Worm (Caenorhabditis elegans) whole organism, L1 larva: ENCODE measurements around the gene D1044.7.

ENCODE experiments used
- blmp-1 ChIP-seq: fragments of 150-350 bp; optimal IDR thresholded peaks from 2 replicates; lab custom pipeline; 2014; ENCODE audit warnings: missing biosample characterization, missing genetic modification characterization
- egl-13 ChIP-seq: sonication (generic microtip); optimal IDR thresholded peaks from 2 replicates; lab custom pipeline; 2016; ENCODE audit warnings: missing genotype, missing genetic modification reagents, missing genetic modification characterization, missing compliant biosample characterization
- fkh-10 ChIP-seq: sonication (generic microtip); optimal IDR thresholded peaks from 2 replicates; lab custom pipeline; 2017; ENCODE audit warnings: missing biosample characterization, missing genetic modification reagents, missing genetic modification characterization
- nhr-12 ChIP-seq: sonication (generic microtip); optimal IDR thresholded peaks from 2 replicates; lab custom pipeline; 2017; ENCODE audit warnings: missing biosample characterization, missing genetic modification characterization
- nhr-77 ChIP-seq: fragments of 150-350 bp; optimal IDR thresholded peaks from 2 replicates; lab custom pipeline; 2014; ENCODE audit warnings: missing biosample characterization, missing genetic modification characterization
- snpc-4 ChIP-seq: fragments of 150-350 bp; optimal IDR thresholded peaks from 2 replicates; lab custom pipeline; 2014; ENCODE audit warnings: missing biosample characterization, missing genetic modification characterization
- zip-4 ChIP-seq: fragments of 200-800 bp; sonication (Bioruptor generic); optimal IDR thresholded peaks from 2 replicates; lab custom pipeline; 2018; ENCODE audit warnings: mild to moderate bottlenecking, missing genetic modification characterization, moderate library complexity, missing compliant biosample characterization

- no peak for TF ChIP-seq nhr-77 (tag; lab: Kevin White, UChicago)
- no peak for TF ChIP-seq egl-13 (tag; lab: Kevin White, UChicago)
- no peak for TF ChIP-seq zip-4
- no peak for TF ChIP-seq snpc-4 (tag; lab: Kevin White, UChicago)
- TF ChIP-seq fkh-10 (GFP tag; lab: Kevin White, UChicago): no peak
- TF ChIP-seq nhr-12: no peak
- no peak for TF ChIP-seq blmp-1 (tag; lab: Kevin White, UChicago)
These were observed 44.5 kb upstream of the D1044.7 start for ce11 chrIII:5553098-5553497.
